Worm (Caenorhabditis elegans): ENCODE results near the gene tra-3.

ce11 chrIV:14469013-14469412, 25.0 kb upstream of the tra-3 start:
- TF ChIP-seq nhr-28 (tag; optimal IDR thresholded peaks at IDR 0.05) (no peak), pha-4 (tag; optimal IDR thresholded peaks at IDR 0.05) (no peak), ceh-43 (GFP tag; optimal IDR thresholded peaks at IDR 0.05) (no peak), mep-1 (tag; optimal IDR thresholded peaks at IDR 0.05) (no peak), ztf-11 (tag; optimal IDR thresholded peaks at IDR 0.05) (no peak)
